Worm (Caenorhabditis elegans) whole organism, late embryonic: Measurements from ENCODE around the gene gnrr-5.
A peak's percentile ranks its signal among the peaks of the same experiment; 100 is the strongest.
"Not testable (repeated sequence)": the region's sequence is repeated elsewhere in the genome, so short reads cannot be mapped to it uniquely, and the experiment has no call there.

Experiments
- C08G9.2 ChIP-seq: sonication (generic microtip); optimal IDR thresholded peaks from 2 replicates; lab custom pipeline; 2016; ENCODE audit warnings: mild to moderate bottlenecking, missing genetic modification characterization, moderate library complexity, missing compliant biosample characterization
- C38D4.7 ChIP-seq: fragments of 200-800 bp; sonication (Bioruptor generic); optimal IDR thresholded peaks from 2 replicates; lab custom pipeline; 2018; ENCODE audit warnings: mild to moderate bottlenecking, missing genetic modification characterization, moderate library complexity, missing compliant biosample characterization
- K02D7.2 ChIP-seq: sonication (generic microtip); optimal IDR thresholded peaks from 2 replicates; lab custom pipeline; 2017; ENCODE audit warnings: mild to moderate bottlenecking, missing genetic modification characterization, missing compliant biosample characterization
- T23F11.4 ChIP-seq: fragments of 200-800 bp; sonication (Bioruptor generic); optimal IDR thresholded peaks from 2 replicates; lab custom pipeline; 2018; ENCODE audit warnings: mild to moderate bottlenecking, missing genetic modification characterization, missing compliant biosample characterization
- Y22D7AL.16 ChIP-seq: sonication (generic microtip); optimal IDR thresholded peaks from 2 replicates; lab custom pipeline; 2016; ENCODE audit warnings: missing genetic modification characterization, missing compliant biosample characterization
- ahr-1 ChIP-seq: sonication (generic microtip); optimal IDR thresholded peaks from 2 replicates; lab custom pipeline; 2016; ENCODE audit warnings: missing genetic modification characterization, missing compliant biosample characterization
- ceh-14 ChIP-seq: sonication (generic microtip); optimal IDR thresholded peaks from 2 replicates; lab custom pipeline; 2016; ENCODE audit warnings: missing genotype, missing genetic modification characterization, missing compliant biosample characterization
- ceh-18 ChIP-seq: sonication (generic microtip); optimal IDR thresholded peaks from 2 replicates; lab custom pipeline; 2016; ENCODE audit warnings: missing genetic modification characterization, missing compliant biosample characterization
- ceh-19 ChIP-seq: fragments of 200-800 bp; sonication (Bioruptor generic); optimal IDR thresholded peaks from 2 replicates; lab custom pipeline; 2018; ENCODE audit warnings: mild to moderate bottlenecking, missing genetic modification characterization, missing compliant biosample characterization
- ceh-2 ChIP-seq: sonication (generic microtip); optimal IDR thresholded peaks from 2 replicates; lab custom pipeline; 2016; ENCODE audit warnings: missing genotype, missing genetic modification characterization, missing compliant biosample characterization
- ceh-34 ChIP-seq: sonication (generic microtip); optimal IDR thresholded peaks from 2 replicates; lab custom pipeline; 2016; ENCODE audit warnings: mild to moderate bottlenecking, missing genetic modification characterization, missing compliant biosample characterization
- ceh-45 ChIP-seq: fragments of 200-800 bp; sonication (Bioruptor generic); IDR thresholded peaks from 2 replicates; pipeline ENCODE4 v1.3.6; 2022; ENCODE audit warnings: missing genetic modification reagents, missing genetic modification characterization, missing compliant biosample characterization
- ceh-48 ChIP-seq: sonication (generic microtip); optimal IDR thresholded peaks from 2 replicates; lab custom pipeline; 2016; ENCODE audit warnings: missing genetic modification characterization, inconsistent platforms, missing compliant biosample characterization
- ceh-6 ChIP-seq: fragments of 200-800 bp; sonication (Bioruptor generic); optimal IDR thresholded peaks from 2 replicates; lab custom pipeline; 2018; ENCODE audit warnings: mild to moderate bottlenecking, missing genetic modification characterization, missing compliant biosample characterization
- dve-1 ChIP-seq: sonication (generic microtip); optimal IDR thresholded peaks from 2 replicates; lab custom pipeline; 2017; ENCODE audit warnings: antibody characterized with exemption, mild to moderate bottlenecking, missing genetic modification characterization, missing compliant biosample characterization
- elt-2 ChIP-seq: sonication (generic microtip); optimal IDR thresholded peaks from 2 replicates; lab custom pipeline; 2016; ENCODE audit warnings: missing genetic modification reagents, missing genetic modification characterization, missing compliant biosample characterization
- fkh-10 ChIP-seq: fragments of 150-350 bp; optimal IDR thresholded peaks from 2 replicates; lab custom pipeline; 2014; ENCODE audit warnings: missing biosample characterization, missing genetic modification reagents, missing genetic modification characterization
- fkh-6 ChIP-seq: sonication (generic microtip); optimal IDR thresholded peaks from 2 replicates; lab custom pipeline; 2016; ENCODE audit warnings: missing genetic modification characterization, missing compliant biosample characterization
- gmeb-2 ChIP-seq: sonication (generic microtip); optimal IDR thresholded peaks from 2 replicates; lab custom pipeline; 2016; ENCODE audit warnings: missing genetic modification characterization, inconsistent platforms, missing compliant biosample characterization
- hlh-13 ChIP-seq: fragments of 200-800 bp; sonication (Bioruptor generic); optimal IDR thresholded peaks from 2 replicates; lab custom pipeline; 2018; ENCODE audit warnings: mild to moderate bottlenecking, missing genetic modification characterization, missing compliant biosample characterization
- hlh-15 ChIP-seq: sonication (generic microtip); optimal IDR thresholded peaks from 2 replicates; lab custom pipeline; 2016; ENCODE audit warnings: missing genetic modification characterization, missing compliant biosample characterization
- mec-3 ChIP-seq: sonication (generic microtip); optimal IDR thresholded peaks from 2 replicates; lab custom pipeline; 2016; ENCODE audit warnings: borderline replicate concordance, missing genetic modification characterization, missing compliant biosample characterization
- nfya-1 ChIP-seq: sonication (generic microtip); optimal IDR thresholded peaks from 2 replicates; lab custom pipeline; 2017; ENCODE audit warnings: missing genetic modification characterization, mild to moderate bottlenecking, missing compliant biosample characterization, antibody characterized with exemption, moderate library complexity
- nhr-232 ChIP-seq: sonication (generic microtip); optimal IDR thresholded peaks from 2 replicates; lab custom pipeline; 2016; ENCODE audit warnings: missing genetic modification characterization, missing compliant biosample characterization
- npax-4 ChIP-seq: sonication (generic microtip); optimal IDR thresholded peaks from 2 replicates; lab custom pipeline; 2016; ENCODE audit warnings: missing genetic modification characterization, missing compliant biosample characterization
- odd-2 ChIP-seq: sonication (generic microtip); optimal IDR thresholded peaks from 2 replicates; lab custom pipeline; 2017; ENCODE audit warnings: antibody characterized with exemption, mild to moderate bottlenecking, missing genetic modification characterization, missing compliant biosample characterization
- pag-3 ChIP-seq: sonication (generic microtip); optimal IDR thresholded peaks from 2 replicates; lab custom pipeline; 2016; ENCODE audit warnings: missing compliant biosample characterization, missing genetic modification characterization, borderline replicate concordance
- pax-1 ChIP-seq: fragments of 150-350 bp; optimal IDR thresholded peaks from 2 replicates; lab custom pipeline; 2014; ENCODE audit warnings: missing biosample characterization, missing genetic modification characterization
- pha-2 ChIP-seq: sonication (generic microtip); optimal IDR thresholded peaks from 2 replicates; lab custom pipeline; 2017; ENCODE audit warnings: mild to moderate bottlenecking, missing genetic modification characterization, missing compliant biosample characterization
- pqm-1 ChIP-seq: sonication (generic microtip); optimal IDR thresholded peaks from 2 replicates; lab custom pipeline; 2016; ENCODE audit warnings: missing genetic modification characterization, missing compliant biosample characterization
- pros-1 ChIP-seq: fragments of 150-350 bp; optimal IDR thresholded peaks from 2 replicates; lab custom pipeline; 2014; ENCODE audit warnings: missing biosample characterization, missing genetic modification reagents, missing genetic modification characterization
- sdc-2 ChIP-seq: sonication (generic microtip); optimal IDR thresholded peaks from 2 replicates; lab custom pipeline; 2016; ENCODE audit warnings: missing genotype, missing genetic modification characterization, missing compliant biosample characterization
- tbx-2 ChIP-seq: sonication (generic microtip); optimal IDR thresholded peaks from 2 replicates; lab custom pipeline; 2016; ENCODE audit warnings: missing genetic modification characterization, missing compliant biosample characterization
- unc-3 ChIP-seq, 2 experiments: fragments of 200-800 bp in 1 of 2; sonication (Bioruptor generic) in 1 of 2; sonication (generic microtip) in 1 of 2; conservative IDR thresholded peaks in 1 of 2; optimal IDR thresholded peaks in 1 of 2; 2 replicates each; pipeline versions ENCODE4 v1.3.6 to Lab custom; 2016 to 2022; ENCODE audit warnings: missing compliant biosample characterization in 2 of 2, missing genetic modification characterization in 2 of 2, missing genetic modification reagents in 1 of 2
- unc-42 ChIP-seq: sonication (generic microtip); optimal IDR thresholded peaks from 2 replicates; lab custom pipeline; 2016; ENCODE audit warnings: missing genotype, missing genetic modification characterization, missing compliant biosample characterization
- unc-86 ChIP-seq: sonication (generic microtip); optimal IDR thresholded peaks from 2 replicates; lab custom pipeline; 2016; ENCODE audit warnings: missing genetic modification characterization, missing compliant biosample characterization

The gnrr-5 gene

ce11 chrV:4474543-4474942 is 20.0 kb upstream of the gnrr-5 start, which contains the start of gene str-35:
Gene str-35, plus strand, starts transcription at chrV:4474843.
- TF ChIP-seq nhr-232 (tag; lab: Kevin White, UChicago); unc-3 (GFP tag; conservative IDR thresholded peaks at IDR 0.05; lab: Robert Waterston, UW); unc-3 (tag; optimal IDR thresholded peaks at IDR 0.05; lab: Kevin White, UChicago); ceh-18 (tag; lab: Kevin White, UChicago): not testable (repeated sequence)

ce11 chrV:4471065-4471464 is 16.5 kb upstream of the gnrr-5 start, which contains the start of gene T08H10.3:
Gene T08H10.3, plus strand, starts transcription at chrV:4471365.
- TF ChIP-seq ceh-14 (tag; lab: Kevin White, UChicago) (no peak), ceh-45 (GFP tag; lab: Robert Waterston, UW) (no peak), sdc-2 (no peak), ceh-48 (tag; lab: Kevin White, UChicago) (no peak), hlh-15 (no peak), odd-2 (tag; lab: Kevin White, UChicago) (no peak), ahr-1 (no peak), C38D4.7 (no peak), npax-4 (tag; lab: Kevin White, UChicago) (no peak)

ce11 chrV:4450523-4451089 is 3.9 kb downstream of the gnrr-5 start, which contains the start of gene rft-2:
Gene rft-2, minus strand, starts transcription at chrV:4450563.
- TF ChIP-seq ceh-2 (tag; lab: Kevin White, UChicago) (peak; percentile 2), ceh-34 (peak; percentile 22), pag-3 (tag; lab: Kevin White, UChicago) (no peak), pros-1 (tag; lab: Kevin White, UChicago) (no peak), nfya-1 (peak; percentile 15), unc-3 (GFP tag; conservative IDR thresholded peaks at IDR 0.05; lab: Robert Waterston, UW) (no peak), unc-3 (tag; optimal IDR thresholded peaks at IDR 0.05; lab: Kevin White, UChicago) (no peak), unc-42 (tag; lab: Kevin White, UChicago) (peak; percentile 90), elt-2 (peak; percentile 70), fkh-10 (GFP tag; lab: Kevin White, UChicago) (no peak)

- TF ChIP-seq Y22D7AL.16 (tag; lab: Kevin White, UChicago), result no peak
Observed at ce11 chrV:4447637-4448036, 6.9 kb downstream of the gnrr-5 start.

ce11 chrV:4442749-4443381 is 11.7 kb downstream of the gnrr-5 start, which contains the start of gene rft-1:
Gene rft-1, minus strand, starts transcription at chrV:4443223.
- TF ChIP-seq gmeb-2 (tag; lab: Kevin White, UChicago) (no peak), ceh-19 (GFP tag; lab: Kevin White, UChicago) (no peak), C08G9.2 (tag; lab: Kevin White, UChicago) (no peak), pha-2 (tag; lab: Kevin White, UChicago) (no peak), sdc-2 (no peak), mec-3 (no peak), ceh-14 (tag; lab: Kevin White, UChicago) (no peak), pax-1 (no peak), fkh-6 (tag; lab: Kevin White, UChicago) (no peak), T23F11.4 (no peak), K02D7.2 (tag; lab: Kevin White, UChicago) (no peak), ceh-6 (no peak), nfya-1 (no peak), pqm-1 (tag; lab: Kevin White, UChicago) (no peak), tbx-2 (tag; lab: Kevin White, UChicago) (no peak), unc-86 (no peak), hlh-13 (GFP tag; lab: Kevin White, UChicago) (no peak), dve-1 (tag; lab: Kevin White, UChicago) (no peak)
